Fruit fly (Drosophila melanogaster) whole organism, prepupa: ENCODE data around the gene CG13733.
A peak's percentile ranks its signal among the peaks of the same experiment; 100 is the strongest.

Experiments used
- Blimp-1 ChIP-seq: fragments of 200-800 bp; sonication (Bioruptor generic); optimal IDR thresholded peaks from 3 replicates; lab custom pipeline; 2017; ENCODE audit warnings: missing biosample characterization, missing genetic modification characterization, mild to moderate bottlenecking, moderate library complexity, missing genetic modification reagents
- CG10631 ChIP-seq: fragments of 200-800 bp; sonication (Bioruptor generic); optimal IDR thresholded peaks from 2 replicates; lab custom pipeline; 2016; ENCODE audit warnings: missing biosample characterization, missing genetic modification characterization
- CG15336 ChIP-seq: fragments of 200-800 bp; sonication (Bioruptor generic); IDR thresholded peaks from 2 replicates; pipeline ENCODE4 v1.3.6; 2022; ENCODE audit warnings: missing biosample characterization, missing genetic modification characterization
- CG1621 ChIP-seq: fragments of 200-800 bp; sonication (Bioruptor generic); optimal IDR thresholded peaks from 3 replicates; lab custom pipeline; 2018; ENCODE audit warnings: missing biosample characterization, mild to moderate bottlenecking, missing genetic modification characterization
- CG6163 ChIP-seq: fragments of 200-800 bp; sonication (Bioruptor generic); IDR thresholded peaks from 3 replicates; pipeline ENCODE4 v1.3.6; 2022; ENCODE audit warnings: missing biosample characterization, missing genetic modification characterization
- CG6276 ChIP-seq: fragments of 200-800 bp; sonication (Bioruptor generic); optimal IDR thresholded peaks from 2 replicates; lab custom pipeline; 2017; ENCODE audit warnings: missing biosample characterization, mild to moderate bottlenecking, missing genetic modification characterization
- CG6854 ChIP-seq: fragments of 200-800 bp; sonication (Bioruptor generic); optimal IDR thresholded peaks from 2 replicates; lab custom pipeline; 2017; ENCODE audit warnings: missing biosample characterization, mild to moderate bottlenecking, missing genetic modification characterization
- Ets96B ChIP-seq: fragments of 200-800 bp; optimal IDR thresholded peaks from 2 replicates; lab custom pipeline; 2019; ENCODE audit warnings: missing biosample characterization, mild to moderate bottlenecking, missing genetic modification characterization, moderate library complexity
- Hr4 ChIP-seq: fragments of 200-800 bp; sonication (Bioruptor generic); optimal IDR thresholded peaks from 3 replicates; lab custom pipeline; 2016; ENCODE audit warnings: missing biosample characterization, missing genetic modification characterization
- Lpt ChIP-seq: fragments of 200-800 bp; sonication (Bioruptor generic); optimal IDR thresholded peaks from 3 replicates; lab custom pipeline; 2016; ENCODE audit warnings: missing biosample characterization, missing genetic modification characterization
- topi ChIP-seq: fragments of 200-800 bp; sonication (Bioruptor generic); optimal IDR thresholded peaks from 3 replicates; lab custom pipeline; 2016; ENCODE audit warnings: missing biosample characterization, missing genetic modification characterization

DNA sequence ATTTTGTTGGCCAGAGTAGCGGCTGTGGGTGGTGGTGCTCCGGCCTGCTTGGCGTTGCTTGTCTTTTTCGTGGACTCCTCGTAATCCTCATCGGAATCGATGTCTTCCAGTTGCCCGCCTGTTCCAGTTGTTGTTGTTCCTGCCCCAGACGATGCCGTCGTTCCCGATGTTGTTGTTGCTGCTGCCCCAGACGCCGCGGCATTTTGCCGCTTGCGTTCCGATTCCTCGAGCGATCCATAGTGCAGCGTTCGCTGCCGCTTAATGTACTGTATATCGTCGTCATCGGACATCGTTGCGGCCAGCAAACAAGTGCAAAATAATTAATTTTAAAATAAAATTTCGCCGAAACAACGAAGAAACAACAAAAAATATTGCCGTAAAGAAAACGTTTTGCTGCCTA lies 34.8 kb upstream of the CG13733 start:
- TF ChIP-seq CG6276 (GFP tag; lab: Kevin White, UChicago) (no peak), Ets96B (tag; lab: Kevin White, UChicago) (no peak), Blimp-1 (GFP tag; lab: Kevin White, UChicago) (no peak), Hr4 (no peak), CG6854 (GFP tag; lab: Kevin White, UChicago) (peak; percentile 23), Lpt (GFP tag; lab: Kevin White, UChicago) (no peak), CG10631 (GFP tag; lab: Kevin White, UChicago) (no peak), CG1621 (tag; lab: Kevin White, UChicago) (no peak), CG15336 (no peak), topi (GFP tag; lab: Kevin White, UChicago) (no peak), CG6163 (GFP tag; lab: Robert Waterston, UW) (no peak)
